Fruit fly (Drosophila melanogaster) whole organism, embryonic: ENCODE results near the gene gNacalpha.

Source experiments
- Atf-2 ChIP-seq: fragments of 200-800 bp; sonication (Bioruptor generic); optimal IDR thresholded peaks from 2 replicates; lab custom pipeline; 2016; ENCODE audit warnings: missing biosample characterization, missing genetic modification characterization
- Awh ChIP-seq: fragments of 200-800 bp; sonication (Bioruptor generic); IDR thresholded peaks from 2 replicates; pipeline ENCODE4, ENCODE4 v1.3.6; 2022; ENCODE audit warnings: missing biosample characterization, missing genetic modification characterization
- Bgb ChIP-seq: fragments of 200-800 bp; sonication (Bioruptor generic); IDR thresholded peaks from 2 replicates; pipeline ENCODE4 v1.3.6; 2022; ENCODE audit warnings: missing biosample characterization, missing genetic modification characterization; ENCODE audit not compliant: partially characterized antibody
- CG12104 ChIP-seq: fragments of 200-800 bp; sonication (Bioruptor generic); optimal IDR thresholded peaks from 3 replicates; lab custom pipeline; 2016; ENCODE audit warnings: missing biosample characterization, missing genetic modification characterization
- CG12659 ChIP-seq: fragments of 200-800 bp; sonication (Bioruptor generic); optimal IDR thresholded peaks from 3 replicates; lab custom pipeline; 2017; ENCODE audit warnings: mild to moderate bottlenecking, missing biosample characterization, missing genetic modification reagents, missing genetic modification characterization
- CG13424 ChIP-seq: fragments of 200-800 bp; sonication (Bioruptor generic); optimal IDR thresholded peaks from 2 replicates; lab custom pipeline; 2019; ENCODE audit warnings: missing biosample characterization, mild to moderate bottlenecking, missing genetic modification characterization, moderate library complexity
- CG16815 ChIP-seq: fragments of 200-800 bp; sonication (Bioruptor generic); optimal IDR thresholded peaks from 3 replicates; lab custom pipeline; 2017; ENCODE audit warnings: missing biosample characterization, mild to moderate bottlenecking, missing genetic modification characterization
- CG16863 ChIP-seq: fragments of 200-800 bp; sonication (Bioruptor generic); optimal IDR thresholded peaks from 3 replicates; lab custom pipeline; 2016; ENCODE audit warnings: missing biosample characterization, missing genetic modification characterization
- CG17328 ChIP-seq: fragments of 200-800 bp; sonication (Bioruptor generic); IDR thresholded peaks from 2 replicates; pipeline ENCODE4 v1.3.6; 2022; ENCODE audit warnings: missing biosample characterization, missing genetic modification characterization
- CG18619 ChIP-seq: fragments of 200-800 bp; sonication (Bioruptor generic); optimal IDR thresholded peaks from 3 replicates; lab custom pipeline; 2017; ENCODE audit warnings: missing biosample characterization, mild to moderate bottlenecking, missing genetic modification characterization
- CG2116 ChIP-seq: fragments of 200-800 bp; sonication (Bioruptor generic); optimal IDR thresholded peaks from 3 replicates; lab custom pipeline; 2018; ENCODE audit warnings: missing biosample characterization, mild to moderate bottlenecking, missing genetic modification characterization
- CG30403 ChIP-seq: fragments of 200-800 bp; sonication (Bioruptor generic); optimal IDR thresholded peaks from 3 replicates; lab custom pipeline; 2016; ENCODE audit warnings: missing biosample characterization, missing genetic modification characterization
- CG32532 ChIP-seq: fragments of 200-800 bp; sonication (Bioruptor generic); IDR thresholded peaks from 2 replicates; pipeline ENCODE4 v1.3.6; 2022; ENCODE audit warnings: missing biosample characterization, missing genetic modification characterization
- CG4360 ChIP-seq: fragments of 200-800 bp; sonication (Bioruptor generic); IDR thresholded peaks from 2 replicates; pipeline ENCODE4 v1.3.6; 2022; ENCODE audit warnings: missing biosample characterization, missing genetic modification characterization
- CG43689 ChIP-seq: fragments of 200-800 bp; sonication (Bioruptor generic); IDR thresholded peaks from 2 replicates; pipeline ENCODE4 v1.3.6; 2022; ENCODE audit warnings: missing biosample characterization, missing genetic modification characterization
- CG4617 ChIP-seq: fragments of 200-800 bp; sonication (Bioruptor generic); optimal IDR thresholded peaks from 3 replicates; lab custom pipeline; 2016; ENCODE audit warnings: missing biosample characterization, missing genetic modification characterization, borderline replicate concordance
- CG4707 ChIP-seq: fragments of 200-800 bp; sonication (Bioruptor generic); optimal IDR thresholded peaks from 2 replicates; lab custom pipeline; 2018; ENCODE audit warnings: missing biosample characterization, mild to moderate bottlenecking, missing genetic modification characterization, moderate library complexity
- CG4820 ChIP-seq: fragments of 200-800 bp; sonication (Bioruptor generic); optimal IDR thresholded peaks from 3 replicates; lab custom pipeline; 2016; ENCODE audit warnings: missing biosample characterization, missing genetic modification characterization
- CG7963 ChIP-seq: fragments of 200-800 bp; sonication (Bioruptor generic); IDR thresholded peaks from 3 replicates; pipeline ENCODE4 v1.3.6; 2022; ENCODE audit warnings: missing biosample characterization, missing genetic modification characterization; ENCODE audit not compliant: partially characterized antibody
- Camta ChIP-seq: fragments of 200-800 bp; sonication (Bioruptor generic); optimal IDR thresholded peaks from 2 replicates; lab custom pipeline; 2016; ENCODE audit warnings: missing biosample characterization, missing genetic modification characterization
- ERR ChIP-seq: fragments of 200-800 bp; sonication (Bioruptor generic); optimal IDR thresholded peaks from 2 replicates; lab custom pipeline; 2016; ENCODE audit warnings: missing biosample characterization, missing genetic modification characterization
- Hey ChIP-seq: fragments of 200-800 bp; sonication (Bioruptor generic); optimal IDR thresholded peaks from 3 replicates; lab custom pipeline; 2018; ENCODE audit warnings: missing biosample characterization, mild to moderate bottlenecking, missing genetic modification characterization
- Hr3 ChIP-seq: fragments of 200-800 bp; sonication (Bioruptor generic); optimal IDR thresholded peaks from 3 replicates; lab custom pipeline; 2016; ENCODE audit warnings: missing biosample characterization, missing genetic modification characterization
- Hr78 ChIP-seq, 2 experiments: fragments of 200-800 bp in 1 of 2; fragments of >200 bp in 1 of 2; sonication (Bioruptor generic) in 1 of 2; optimal IDR thresholded peaks; 2 replicates each; lab custom pipeline; 2017 to 2019; ENCODE audit warnings: missing biosample characterization in 2 of 2, missing genetic modification characterization in 2 of 2, mild to moderate bottlenecking in 1 of 2, moderate library complexity in 1 of 2
- Meics ChIP-seq: fragments of 200-800 bp; sonication (Bioruptor generic); optimal IDR thresholded peaks from 2 replicates; lab custom pipeline; 2017; ENCODE audit warnings: missing biosample characterization, mild to moderate bottlenecking, missing genetic modification characterization
- Mes4 ChIP-seq: fragments of 200-800 bp; sonication (Bioruptor generic); optimal IDR thresholded peaks from 2 replicates; lab custom pipeline; 2016; ENCODE audit warnings: missing biosample characterization, missing genetic modification characterization
- Neu2 ChIP-seq: fragments of 200-800 bp; sonication (Bioruptor generic); optimal IDR thresholded peaks from 3 replicates; lab custom pipeline; 2016; ENCODE audit warnings: missing biosample characterization, missing genetic modification characterization, borderline replicate concordance
- Nf-YC ChIP-seq: fragments of 200-800 bp; optimal IDR thresholded peaks from 3 replicates; lab custom pipeline; 2019; ENCODE audit warnings: missing biosample characterization, mild to moderate bottlenecking, missing genetic modification characterization, moderate library complexity
- Oaz ChIP-seq: fragments of 200-800 bp; sonication (Bioruptor generic); IDR thresholded peaks from 2 replicates; pipeline ENCODE4 v1.3.6; 2022; ENCODE audit warnings: missing biosample characterization, missing genetic modification characterization
- Ravus ChIP-seq: fragments of 200-800 bp; sonication (Bioruptor generic); IDR thresholded peaks from 2 replicates; pipeline ENCODE4 v1.3.6; 2022; ENCODE audit warnings: missing biosample characterization, missing genetic modification characterization
- Sin3A ChIP-seq: fragments of >200 bp; optimal IDR thresholded peaks from 2 replicates; lab custom pipeline; 2018
- Six4 ChIP-seq: fragments of 200-800 bp; sonication (Bioruptor generic); optimal IDR thresholded peaks from 2 replicates; lab custom pipeline; 2016; ENCODE audit warnings: missing biosample characterization, missing genetic modification characterization
- bowl ChIP-seq: fragments of 200-800 bp; sonication (Bioruptor generic); IDR thresholded peaks from 2 replicates; pipeline ENCODE4 v1.3.6; 2022; ENCODE audit warnings: missing biosample characterization, missing genetic modification characterization
- chn ChIP-seq: fragments of 200-800 bp; sonication (Bioruptor generic); optimal IDR thresholded peaks from 2 replicates; lab custom pipeline; 2016; ENCODE audit warnings: missing biosample characterization, missing genetic modification characterization
- dpn ChIP-seq, 2 experiments: fragments of 200-800 bp; sonication (Bioruptor generic); optimal IDR thresholded peaks; 3 replicates each; lab custom pipeline; 2016; ENCODE audit warnings: missing biosample characterization in 2 of 2, missing genetic modification characterization in 2 of 2
- fru ChIP-seq: fragments of >200 bp; optimal IDR thresholded peaks from 2 replicates; lab custom pipeline; 2017
- ham ChIP-seq: fragments of 200-800 bp; sonication (Bioruptor generic); IDR thresholded peaks from 2 replicates; pipeline ENCODE4 v1.3.6; 2022; ENCODE audit warnings: missing biosample characterization, missing genetic modification characterization
- hbn ChIP-seq: fragments of 200-800 bp; sonication (Bioruptor generic); IDR thresholded peaks from 2 replicates; pipeline ENCODE4 v1.3.6; 2022; ENCODE audit warnings: missing biosample characterization, missing genetic modification characterization; ENCODE audit not compliant: partially characterized antibody
- insv ChIP-seq, 2 experiments: fragments of 200-800 bp; sonication (Bioruptor generic); optimal IDR thresholded peaks; 3 replicates each; lab custom pipeline; 2016 to 2018; ENCODE audit warnings: missing biosample characterization in 2 of 2, missing genetic modification characterization in 2 of 2
- jigr1 ChIP-seq: fragments of 200-800 bp; sonication (Bioruptor generic); IDR thresholded peaks from 3 replicates; pipeline ENCODE4 v1.3.6; 2022; ENCODE audit warnings: missing biosample characterization, missing genetic modification characterization
- klu ChIP-seq: fragments of 200-800 bp; sonication (Bioruptor generic); IDR thresholded peaks from 2 replicates; pipeline ENCODE4 v1.3.6; 2022; ENCODE audit warnings: missing biosample characterization, missing genetic modification characterization
- luna ChIP-seq: fragments of 200-800 bp; sonication (Bioruptor generic); optimal IDR thresholded peaks from 2 replicates; lab custom pipeline; 2016; ENCODE audit warnings: missing biosample characterization, missing genetic modification characterization
- maf-S ChIP-seq: fragments of 200-800 bp; sonication (Bioruptor generic); optimal IDR thresholded peaks from 2 replicates; lab custom pipeline; 2016; ENCODE audit warnings: missing biosample characterization, missing genetic modification characterization
- mld ChIP-seq: fragments of 200-800 bp; sonication (Bioruptor generic); IDR thresholded peaks from 3 replicates; pipeline ENCODE4 v1.3.6; 2022; ENCODE audit warnings: missing biosample characterization, missing genetic modification characterization; ENCODE audit not compliant: partially characterized antibody
- org-1 ChIP-seq: fragments of 200-800 bp; sonication (Bioruptor generic); optimal IDR thresholded peaks from 2 replicates; lab custom pipeline; 2017; ENCODE audit warnings: missing biosample characterization, missing genetic modification characterization
- p53 ChIP-seq: fragments of 200-800 bp; sonication (Bioruptor generic); optimal IDR thresholded peaks from 2 replicates; lab custom pipeline; 2016; ENCODE audit warnings: missing biosample characterization, missing genetic modification characterization
- pita ChIP-seq: fragments of 200-800 bp; sonication (Bioruptor generic); optimal IDR thresholded peaks from 2 replicates; lab custom pipeline; 2017; ENCODE audit warnings: missing biosample characterization, mild to moderate bottlenecking, missing genetic modification characterization
- sob ChIP-seq: fragments of 200-800 bp; sonication (Bioruptor generic); IDR thresholded peaks from 2 replicates; pipeline ENCODE4 v1.3.6; 2022; ENCODE audit warnings: missing biosample characterization, missing genetic modification characterization
- stwl ChIP-seq: fragments of 200-800 bp; sonication (Bioruptor generic); optimal IDR thresholded peaks from 3 replicates; lab custom pipeline; 2018; ENCODE audit warnings: missing biosample characterization, mild to moderate bottlenecking, missing genetic modification characterization, moderate library complexity
- wdn ChIP-seq: fragments of 200-800 bp; sonication (Bioruptor generic); IDR thresholded peaks from 2 replicates; pipeline ENCODE4 v1.3.6; 2022; ENCODE audit warnings: missing biosample characterization, missing genetic modification characterization
- yki ChIP-seq: fragments of >200 bp; optimal IDR thresholded peaks from 3 replicates; lab custom pipeline; 2018

The gNacalpha gene

dm6 chr2L:1072184-1072583 lies 35.1 kb downstream of the gNacalpha start (continued):
- TF ChIP-seq insv (GFP tag; optimal IDR thresholded peaks at IDR 0.05; lab: Kevin White, UChicago): peak; percentile 54 to 72
- peak; percentile 96 for TF ChIP-seq org-1
- peak; percentile 84 for TF ChIP-seq CG4820 (GFP tag; lab: Kevin White, UChicago)
- TF ChIP-seq CG16815: peak; percentile 68
- peak; percentile 53; the same call in 1 of the 2 replicates for TF ChIP-seq Oaz
- no peak for TF ChIP-seq fru (lab: Kevin White, UChicago)
- peak; percentile 76 for TF ChIP-seq klu (GFP tag; lab: Robert Waterston, UW)
- peak; percentile 78 for TF ChIP-seq bowl (GFP tag; lab: Robert Waterston, UW)
- TF ChIP-seq CG4617 (GFP tag; lab: Kevin White, UChicago): peak; percentile 78
- TF ChIP-seq maf-S (GFP tag; lab: Kevin White, UChicago): peak; percentile 94
- TF ChIP-seq chn (GFP tag; lab: Kevin White, UChicago): peak; percentile 83
- peak; percentile 91 for TF ChIP-seq ERR (GFP tag; lab: Kevin White, UChicago)
- peak; percentile 74 for TF ChIP-seq CG30403
- TF ChIP-seq Camta (GFP tag; lab: Kevin White, UChicago): peak; percentile 96
- peak; percentile 86 for TF ChIP-seq CG43689 (GFP tag; lab: Robert Waterston, UW)
- peak; percentile 94 for TF ChIP-seq CG18619 (GFP tag; lab: Kevin White, UChicago)
- peak; percentile 81 to 93 for TF ChIP-seq dpn (GFP tag; optimal IDR thresholded peaks at IDR 0.05; lab: Kevin White, UChicago)
- peak; percentile 54 for TF ChIP-seq Neu2
- TF ChIP-seq CG12104 (GFP tag; lab: Kevin White, UChicago): peak; percentile 93
- peak; percentile 66 for TF ChIP-seq luna (GFP tag; lab: Kevin White, UChicago)
- TF ChIP-seq Hr3: peak; percentile 67
- no peak for TF ChIP-seq pita (GFP tag; lab: Kevin White, UChicago)
- TF ChIP-seq CG13424 (tag; lab: Kevin White, UChicago): peak; percentile 86
- peak; percentile 90 for TF ChIP-seq p53 (GFP tag; lab: Kevin White, UChicago)
- TF ChIP-seq Hey (tag; lab: Kevin White, UChicago): peak; percentile 94
- no peak for TF ChIP-seq Sin3A (lab: Kevin White, UChicago)
- peak; percentile 44 for TF ChIP-seq stwl (tag; lab: Kevin White, UChicago)
- TF ChIP-seq CG16863 (GFP tag; lab: Kevin White, UChicago): peak; percentile 93
- TF ChIP-seq CG32532 (GFP tag; lab: Robert Waterston, UW): peak; percentile 82
- TF ChIP-seq Nf-YC (tag; lab: Kevin White, UChicago): peak; percentile 53
- TF ChIP-seq jigr1 (GFP tag; lab: Robert Waterston, UW): no peak
- TF ChIP-seq hbn (GFP tag; lab: Robert Waterston, UW): no peak
- peak; percentile 95 for TF ChIP-seq CG4707 (GFP tag; lab: Kevin White, UChicago)
- TF ChIP-seq Meics: peak; percentile 88
- TF ChIP-seq Mes4 (GFP tag; lab: Kevin White, UChicago): peak; percentile 93
- TF ChIP-seq mld (GFP tag; lab: Robert Waterston, UW): no peak
- no peak for TF ChIP-seq yki
- TF ChIP-seq CG7963: no peak
- peak; percentile 32; the same call in 1 of the 2 replicates for TF ChIP-seq Ravus
- peak; percentile 86 for TF ChIP-seq CG17328 (GFP tag; lab: Robert Waterston, UW)
- peak; percentile 80 for TF ChIP-seq CG4360
- no peak for TF ChIP-seq Bgb (GFP tag; lab: Robert Waterston, UW)
- peak; percentile 81 for TF ChIP-seq CG2116 (GFP tag; lab: Kevin White, UChicago)
- TF ChIP-seq Six4: peak; percentile 93
- peak; percentile 94 for TF ChIP-seq CG12659 (GFP tag; lab: Kevin White, UChicago)
- TF ChIP-seq sob (GFP tag; lab: Robert Waterston, UW): peak; percentile 94
- TF ChIP-seq Awh (GFP tag; lab: Robert Waterston, UW): peak; percentile 98
- peak; percentile 84 for TF ChIP-seq Atf-2 (GFP tag; lab: Kevin White, UChicago)
- TF ChIP-seq wdn: peak; percentile 82
- peak in 1 of 2 experiments; percentile 68 for TF ChIP-seq Hr78 (GFP tag; optimal IDR thresholded peaks at IDR 0.05; lab: Kevin White, UChicago)
- peak; percentile 47; the same call in 1 of the 2 replicates for TF ChIP-seq ham (GFP tag; lab: Robert Waterston, UW)
